Worm (Caenorhabditis elegans): ENCODE measurements around the gene ttr-10.

The ttr-10 gene

DNA sequence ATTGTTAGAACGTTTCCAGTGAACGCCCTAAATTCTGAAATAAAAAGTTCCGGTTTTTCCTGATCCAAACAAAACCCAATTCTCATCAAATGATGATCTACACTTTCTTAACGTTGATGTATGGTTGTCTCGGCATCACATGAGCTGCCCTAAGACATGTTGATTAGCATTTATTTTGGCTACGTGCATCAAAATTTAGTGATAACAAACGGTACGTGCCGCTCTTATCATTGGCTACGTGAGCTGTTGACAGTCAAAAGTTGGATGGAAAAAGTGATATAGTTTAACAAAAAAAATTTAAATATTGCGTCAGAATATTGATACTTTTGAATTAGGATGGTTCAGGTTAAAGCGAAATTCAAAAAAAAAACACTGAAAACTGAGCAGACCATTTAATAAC, 5.7 kb downstream of the ttr-10 start:
- no peak for TF ChIP-seq nhr-28 (tag; optimal IDR thresholded peaks at IDR 0.05)
- no peak for TF ChIP-seq mab-5 (tag; optimal IDR thresholded peaks at IDR 0.05)
- TF ChIP-seq ceh-39 (tag; optimal IDR thresholded peaks at IDR 0.05) = no peak
- no peak for TF ChIP-seq unc-39 (tag; optimal IDR thresholded peaks at IDR 0.05)
- no peak for TF ChIP-seq cnd-1 (tag; optimal IDR thresholded peaks at IDR 0.05)
- no peak for TF ChIP-seq nhr-237 (tag; optimal IDR thresholded peaks at IDR 0.05)
- no peak for TF ChIP-seq M03D4.4 (tag; optimal IDR thresholded peaks at IDR 0.05)
- TF ChIP-seq lin-13 (tag; optimal IDR thresholded peaks at IDR 0.05) = no peak

ce11 chrV:7547479-7547878, 6.2 kb downstream of the ttr-10 start, which contains the start of gene ftn-1:
ftn-1 (minus strand) TSS chrV:7547579.
- no peak for TF ChIP-seq sem-2 (GFP tag; optimal IDR thresholded peaks at IDR 0.05)
- no peak for TF ChIP-seq cnd-1 (tag; optimal IDR thresholded peaks at IDR 0.05)
- no peak for TF ChIP-seq blmp-1 (tag; optimal IDR thresholded peaks at IDR 0.05)
- no peak for TF ChIP-seq lin-32 (GFP tag; optimal IDR thresholded peaks at IDR 0.05)
- no peak for TF ChIP-seq bed-3 (GFP tag; optimal IDR thresholded peaks at IDR 0.05)
- no peak for TF ChIP-seq hlh-1 (tag; optimal IDR thresholded peaks at IDR 0.05)
- TF ChIP-seq drap-1 (GFP tag; optimal IDR thresholded peaks at IDR 0.05) = no peak
- no peak for TF ChIP-seq mls-2 (tag; optimal IDR thresholded peaks at IDR 0.05)
- TF ChIP-seq nhr-237 (tag; optimal IDR thresholded peaks at IDR 0.05) = no peak
- no peak for TF ChIP-seq ceh-83 (GFP tag; optimal IDR thresholded peaks at IDR 0.05)
- TF ChIP-seq ham-2 (GFP tag; optimal IDR thresholded peaks at IDR 0.05) = no peak
- TF ChIP-seq ceh-43 (GFP tag; optimal IDR thresholded peaks at IDR 0.05) = no peak
- no peak for TF ChIP-seq snpc-4 (tag; optimal IDR thresholded peaks at IDR 0.05)
- TF ChIP-seq nhr-28 (tag; optimal IDR thresholded peaks at IDR 0.05) = no peak
- no peak for TF ChIP-seq unc-39 (tag; optimal IDR thresholded peaks at IDR 0.05)
- TF ChIP-seq flh-1 (GFP tag; optimal IDR thresholded peaks at IDR 0.05) = no peak

DNA sequence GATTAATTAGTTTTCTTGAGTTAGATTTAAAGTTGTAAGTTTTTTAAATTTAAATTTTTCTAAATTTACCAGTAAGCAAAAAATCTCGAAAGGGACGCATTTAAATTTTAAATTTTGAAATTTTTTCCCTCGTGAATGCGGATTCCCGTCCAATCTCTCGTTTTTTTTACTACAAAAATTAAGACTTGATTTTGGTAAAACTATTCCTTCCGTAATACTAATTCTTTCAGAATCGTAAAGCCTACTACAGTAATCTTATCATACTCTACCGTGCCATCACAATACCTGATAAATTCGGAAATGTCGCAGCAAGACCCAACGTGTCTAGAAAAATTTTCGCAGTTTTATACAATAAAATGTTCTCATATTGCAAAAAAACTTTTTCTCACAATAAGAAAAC, 8.5 kb downstream of the ttr-10 start, which contains the start of the genes C54F6.19 and nhx-3:
TSS of gene C54F6.19 (plus strand) at position 301 of the 400 bp plus-strand sequence.
TSS of gene nhx-3 (minus strand) at position 337 of the 400 bp plus-strand sequence.
- TF ChIP-seq lin-32 (GFP tag; optimal IDR thresholded peaks at IDR 0.05) = no peak
- TF ChIP-seq mab-5 (tag; optimal IDR thresholded peaks at IDR 0.05) = no peak
- no peak for TF ChIP-seq unc-39 (tag; optimal IDR thresholded peaks at IDR 0.05)
- no peak for TF ChIP-seq snpc-4 (tag; optimal IDR thresholded peaks at IDR 0.05)
- TF ChIP-seq nhr-237 (tag; optimal IDR thresholded peaks at IDR 0.05) = no peak

DNA sequence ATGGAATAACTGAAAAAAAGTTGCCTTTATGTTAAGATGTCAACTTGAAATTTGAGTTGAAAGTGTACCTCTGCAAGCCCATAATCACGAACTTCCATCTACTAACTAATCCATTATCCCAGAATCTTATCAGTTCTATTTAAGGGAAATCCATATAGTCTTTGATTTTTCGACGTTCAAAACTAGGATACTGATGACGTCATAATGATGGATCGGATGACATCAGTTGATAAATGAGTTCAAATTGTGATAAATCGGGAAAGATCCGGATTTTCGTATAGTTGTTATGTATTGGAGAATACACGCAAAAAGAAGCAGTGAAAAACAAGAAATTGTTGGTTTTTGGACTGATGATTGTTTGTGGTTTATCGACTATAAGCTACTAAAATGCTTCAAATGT, 10.0 kb downstream of the ttr-10 start:
- TF ChIP-seq lin-32 (GFP tag; optimal IDR thresholded peaks at IDR 0.05) (no peak), ham-2 (GFP tag; optimal IDR thresholded peaks at IDR 0.05) (no peak), mab-5 (tag; optimal IDR thresholded peaks at IDR 0.05) (no peak), zip-8 (tag; optimal IDR thresholded peaks at IDR 0.05) (peak; percentile 92), unc-39 (tag; optimal IDR thresholded peaks at IDR 0.05) (no peak), tbx-8 (GFP tag; optimal IDR thresholded peaks at IDR 0.05) (no peak), ztf-11 (tag; optimal IDR thresholded peaks at IDR 0.05) (no peak)

ce11 chrV:7539015-7539414, 14.7 kb downstream of the ttr-10 start, which contains the start of gene srh-268:
srh-268 (plus strand) TSS chrV:7539315.
- TF ChIP-seq lsy-2 (tag; optimal IDR thresholded peaks at IDR 0.05) = no peak
- TF ChIP-seq hlh-1 (tag; optimal IDR thresholded peaks at IDR 0.05) = no peak
- TF ChIP-seq mab-5 (tag; optimal IDR thresholded peaks at IDR 0.05) = no peak
- no peak for TF ChIP-seq pha-4 (tag; optimal IDR thresholded peaks at IDR 0.05)
- TF ChIP-seq bed-3 (GFP tag; optimal IDR thresholded peaks at IDR 0.05) = no peak
- TF ChIP-seq tbx-8 (GFP tag; optimal IDR thresholded peaks at IDR 0.05) = no peak
- no peak for TF ChIP-seq M03D4.4 (tag; optimal IDR thresholded peaks at IDR 0.05)
- no peak for TF ChIP-seq zip-8 (tag; optimal IDR thresholded peaks at IDR 0.05)
- no peak for TF ChIP-seq cnd-1 (tag; optimal IDR thresholded peaks at IDR 0.05)
- TF ChIP-seq lin-13 (tag; optimal IDR thresholded peaks at IDR 0.05) = no peak
- TF ChIP-seq nhr-76 (tag; optimal IDR thresholded peaks at IDR 0.05) = no peak
- no peak for TF ChIP-seq nhr-2 (tag; optimal IDR thresholded peaks at IDR 0.05)
- TF ChIP-seq drap-1 (GFP tag; optimal IDR thresholded peaks at IDR 0.05) = no peak

ce11 chrV:7538018-7538417, 15.7 kb downstream of the ttr-10 start, which contains the start of gene C54F6.12:
C54F6.12 (minus strand) TSS chrV:7538118.
- TF ChIP-seq unc-62 (GFP tag; optimal IDR thresholded peaks at IDR 0.05) (no peak), cnd-1 (tag; optimal IDR thresholded peaks at IDR 0.05) (no peak), nhr-237 (tag; optimal IDR thresholded peaks at IDR 0.05) (no peak), nhr-2 (tag; optimal IDR thresholded peaks at IDR 0.05) (no peak), nhr-12 (tag; optimal IDR thresholded peaks at IDR 0.05) (no peak), ceh-39 (tag; optimal IDR thresholded peaks at IDR 0.05) (no peak), drap-1 (GFP tag; optimal IDR thresholded peaks at IDR 0.05) (no peak), hlh-1 (tag; optimal IDR thresholded peaks at IDR 0.05) (no peak), unc-39 (tag; optimal IDR thresholded peaks at IDR 0.05) (no peak), sem-2 (GFP tag; optimal IDR thresholded peaks at IDR 0.05) (no peak), flh-1 (GFP tag; optimal IDR thresholded peaks at IDR 0.05) (no peak), ham-2 (GFP tag; optimal IDR thresholded peaks at IDR 0.05) (no peak), snpc-4 (tag; optimal IDR thresholded peaks at IDR 0.05) (no peak), elt-3 (tag; optimal IDR thresholded peaks at IDR 0.05) (no peak), elt-1 (tag; optimal IDR thresholded peaks at IDR 0.05; ENCODE audit: borderline replicate concordance, insufficient read depth) (no peak), lin-13 (tag; optimal IDR thresholded peaks at IDR 0.05) (no peak)
